Fruit fly (Drosophila melanogaster): ENCODE measurements around the gene fbp.
A peak's percentile ranks its signal among the peaks of the same experiment; 100 is the strongest.

fbp gene

dm6 chr2L:19763773-19764580 is at the start of gene fbp (continued):
- TF ChIP-seq kah (GFP tag; optimal IDR thresholded peaks at IDR 0.05), result no peak
- peak; percentile 89 for TF ChIP-seq CG7556 (GFP tag; optimal IDR thresholded peaks at IDR 0.05)
- TF ChIP-seq CG10147 (GFP tag; optimal IDR thresholded peaks at IDR 0.05), result peak; percentile 52
- TF ChIP-seq Ets65A (GFP tag), result peak; percentile 86
- TF ChIP-seq CG7271 (tag; optimal IDR thresholded peaks at IDR 0.05), result no peak
- no peak for TF ChIP-seq CG10321 (GFP tag; IDR thresholded peaks at IDR 0.05)
- peak; percentile 55 for TF ChIP-seq CG1233 (GFP tag; optimal IDR thresholded peaks at IDR 0.05)
- TF ChIP-seq crc (GFP tag; optimal IDR thresholded peaks at IDR 0.05), result no peak
- no peak for TF ChIP-seq chn (GFP tag; optimal IDR thresholded peaks at IDR 0.05)
- no peak for TF ChIP-seq Lhr (GFP tag; optimal IDR thresholded peaks at IDR 0.05)
- peak in 1 of 2 experiments; percentile 18 for TF ChIP-seq Hr78 (GFP tag; optimal IDR thresholded peaks at IDR 0.05)
- TF ChIP-seq CG33557 (GFP tag; optimal IDR thresholded peaks at IDR 0.05), result peak; percentile 28
- TF ChIP-seq Lpt (GFP tag; optimal IDR thresholded peaks at IDR 0.05), result no peak
- TF ChIP-seq CG10431 (GFP tag; optimal IDR thresholded peaks at IDR 0.05), result peak; percentile 16
- TF ChIP-seq pb (GFP tag; optimal IDR thresholded peaks at IDR 0.05), result no peak
- peak; percentile 1 for TF ChIP-seq cato (GFP tag; optimal IDR thresholded peaks at IDR 0.05; ENCODE audit: borderline replicate concordance)
- TF ChIP-seq CG2129 (GFP tag; IDR thresholded peaks at IDR 0.05; ENCODE audit: partially characterized antibody), result no peak
- TF ChIP-seq unpg (GFP tag; optimal IDR thresholded peaks at IDR 0.05), result peak; percentile 17
- TF ChIP-seq Six4 (GFP tag; optimal IDR thresholded peaks at IDR 0.05), result peak; percentile 40
- TF ChIP-seq gsb-n (tag; optimal IDR thresholded peaks at IDR 0.05), result peak; percentile 41
- no peak for TF ChIP-seq tup (GFP tag; optimal IDR thresholded peaks at IDR 0.05)
- peak; percentile 21 for TF ChIP-seq ewg (GFP tag; optimal IDR thresholded peaks at IDR 0.05)
- TF ChIP-seq CG10979 (tag; optimal IDR thresholded peaks at IDR 0.05), result peak; percentile 69
- peak; percentile 54 for TF ChIP-seq CG12155 (GFP tag; optimal IDR thresholded peaks at IDR 0.05)
- peak; percentile 7 for TF ChIP-seq CG8944 (GFP tag; optimal IDR thresholded peaks at IDR 0.05)
- no peak for TF ChIP-seq pfk (GFP tag; optimal IDR thresholded peaks at IDR 0.05)
- no peak for TF ChIP-seq CG1603 (tag; optimal IDR thresholded peaks at IDR 0.05)
- no peak for TF ChIP-seq HLH4C (GFP tag; IDR thresholded peaks at IDR 0.05; ENCODE audit: partially characterized antibody)
- no peak for TF ChIP-seq trh (GFP tag; optimal IDR thresholded peaks at IDR 0.05)
- TF ChIP-seq CG17385 (GFP tag; optimal IDR thresholded peaks at IDR 0.05), result peak; percentile 67
- peak; percentile 44 for TF ChIP-seq sug (tag; optimal IDR thresholded peaks at IDR 0.05)
- TF ChIP-seq gce (GFP tag; IDR thresholded peaks at IDR 0.05), result no peak
- peak; percentile 89 for TF ChIP-seq CG17361 (GFP tag; IDR thresholded peaks at IDR 0.05)
- peak; percentile 86 for TF ChIP-seq CG2678 (tag; optimal IDR thresholded peaks at IDR 0.05)
- peak; percentile 27 for TF ChIP-seq caup (GFP tag; optimal IDR thresholded peaks at IDR 0.05; ENCODE audit: severe bottlenecking)
- no peak for TF ChIP-seq danr (GFP tag; IDR thresholded peaks at IDR 0.05)
- peak; percentile 22 for TF ChIP-seq CG8281 (tag; optimal IDR thresholded peaks at IDR 0.05)
- no peak for TF ChIP-seq CG11560 (tag; IDR thresholded peaks at IDR 0.05)
- peak; percentile 30; the same call in 1 of the 2 replicates for TF ChIP-seq Xrp1 (GFP tag; IDR thresholded peaks at IDR 0.05)
- peak; percentile 14 for TF ChIP-seq CG6765 (GFP tag; optimal IDR thresholded peaks at IDR 0.05)
- no peak for TF ChIP-seq CG17186 (GFP tag; optimal IDR thresholded peaks at IDR 0.05)
- no peak for TF ChIP-seq hth (optimal IDR thresholded peaks at IDR 0.05)
- TF ChIP-seq CG31441 (GFP tag; IDR thresholded peaks at IDR 0.05), result peak; percentile 82
- no peak for TF ChIP-seq CG42726 (GFP tag; IDR thresholded peaks at IDR 0.05; ENCODE audit: partially characterized antibody)
